Worm (Caenorhabditis elegans) whole organism, L1 larva: Measurements from ENCODE around the gene ZC449.8.

Experiments used
- ceh-82 ChIP-seq, 3 experiments: fragments of 150-350 bp in 1 of 3; sonication (generic microtip) in 2 of 3; optimal IDR thresholded peaks; 2 replicates each; lab custom pipeline; 2014 to 2017; ENCODE audit warnings: missing biosample characterization in 3 of 3, missing genetic modification characterization in 3 of 3
- nhr-90 ChIP-seq: sonication (generic microtip); optimal IDR thresholded peaks from 2 replicates; lab custom pipeline; 2016; ENCODE audit warnings: mild to moderate bottlenecking, missing genetic modification characterization, missing compliant biosample characterization; ENCODE audit not compliant: poor library complexity
- vab-15 ChIP-seq: sonication (generic microtip); optimal IDR thresholded peaks from 2 replicates; lab custom pipeline; 2017; ENCODE audit warnings: missing genotype, mild to moderate bottlenecking, missing genetic modification characterization, missing compliant biosample characterization

DNA sequence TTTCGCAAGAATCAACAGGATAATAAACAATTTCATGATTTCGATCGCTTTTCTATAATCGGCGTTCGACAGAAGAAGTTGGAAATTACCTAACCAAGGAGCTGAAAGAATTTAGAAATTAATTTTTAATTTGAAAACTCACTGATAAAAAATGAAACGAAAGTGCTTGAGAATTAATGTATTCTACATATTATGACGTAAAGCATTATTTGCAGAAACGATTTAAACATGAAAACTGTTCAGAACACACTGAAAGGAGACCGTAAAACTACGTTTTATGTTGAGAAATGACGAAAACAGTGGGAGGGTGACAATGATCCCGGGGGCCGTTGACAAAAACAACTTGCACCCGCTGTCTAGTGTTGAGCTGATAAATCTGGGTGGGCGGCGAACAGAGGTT, 21.8 kb downstream of the ZC449.8 start, which contains the start of gene ZC449.5:
- no peak for TF ChIP-seq vab-15 (tag; lab: Kevin White, UChicago)
- TF ChIP-seq nhr-90 (tag; lab: Kevin White, UChicago): no peak
- TF ChIP-seq ceh-82 (tag; optimal IDR thresholded peaks at IDR 0.05; lab: Kevin White, UChicago): no peak
